Worm (Caenorhabditis elegans): ENCODE results near the gene T11F8.4.
"Not testable (repeated sequence)": the region's sequence is repeated elsewhere in the genome, so short reads cannot be mapped to it uniquely, and the experiment has no call there.

T11F8.4 gene

DNA sequence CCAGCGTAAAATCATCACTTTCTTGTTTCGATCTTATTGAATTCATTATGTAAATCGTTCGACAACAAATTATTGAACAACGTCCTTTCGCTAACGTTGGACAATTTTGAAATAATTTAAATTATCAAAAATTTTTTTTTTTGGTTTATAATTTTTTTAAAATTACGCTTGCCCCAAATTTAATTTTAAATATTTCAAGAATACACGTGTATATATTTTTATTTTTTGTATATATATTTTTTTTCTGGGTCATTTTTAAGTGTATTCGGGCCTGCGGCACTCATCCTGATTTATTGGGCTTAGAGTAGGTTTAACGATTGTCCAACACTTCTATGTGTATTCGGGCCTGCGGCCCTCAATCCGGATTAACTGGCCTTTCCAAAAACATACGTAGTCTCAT is 12.0 kb downstream of the T11F8.4 start, which contains the start of gene Y52D5A.2:
Gene Y52D5A.2 (minus strand): TSS at position 101 of the 400 bp plus-strand sequence.
- TF ChIP-seq unc-62 (GFP tag; optimal IDR thresholded peaks at IDR 0.05), result not testable (repeated sequence)

DNA sequence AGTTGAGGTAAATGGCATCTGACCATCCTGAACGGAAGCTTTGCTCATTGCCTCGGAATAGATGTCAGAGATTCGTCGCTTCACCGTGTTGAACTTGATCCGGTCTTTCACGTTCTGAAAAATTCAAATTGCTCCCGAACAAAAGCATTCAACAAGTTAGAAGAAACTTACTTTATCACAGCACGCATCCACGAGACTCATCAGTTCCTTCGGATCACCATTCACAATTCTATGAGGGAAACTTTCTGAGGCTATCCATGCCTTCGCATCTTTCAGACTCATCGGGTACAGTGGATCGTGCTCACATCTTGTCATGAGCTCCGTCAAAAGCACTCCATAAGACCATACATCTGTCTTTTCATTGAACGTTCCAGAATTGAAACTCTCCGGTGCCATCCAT is 13.5 kb downstream of the T11F8.4 start:
- no peak for TF ChIP-seq unc-62 (GFP tag; optimal IDR thresholded peaks at IDR 0.05)

DNA sequence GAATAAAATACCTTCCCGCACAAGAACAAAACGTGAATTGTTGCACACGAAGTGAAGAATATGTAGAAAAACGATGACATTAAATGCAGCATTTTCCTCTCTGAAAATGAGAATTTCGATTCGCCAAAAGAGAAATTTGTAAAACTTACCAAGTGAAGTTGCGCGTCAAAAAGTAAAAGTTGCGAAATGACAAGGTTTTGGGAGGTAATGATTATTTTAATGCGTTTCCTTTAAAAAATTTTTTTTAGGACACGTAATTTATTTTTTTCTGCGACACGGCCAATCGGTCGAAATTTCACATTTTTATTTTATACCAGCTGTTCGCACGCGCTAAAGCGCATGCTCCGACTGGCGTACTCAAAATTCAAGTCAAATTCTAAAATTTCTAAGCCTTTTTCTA is 20.4 kb downstream of the T11F8.4 start, which contains the start of gene Y4C6A.3:
Gene Y4C6A.3 (minus strand): TSS at position 101 of the 400 bp plus-strand sequence.
- TF ChIP-seq unc-62 (GFP tag; optimal IDR thresholded peaks at IDR 0.05), result not testable (repeated sequence)

DNA sequence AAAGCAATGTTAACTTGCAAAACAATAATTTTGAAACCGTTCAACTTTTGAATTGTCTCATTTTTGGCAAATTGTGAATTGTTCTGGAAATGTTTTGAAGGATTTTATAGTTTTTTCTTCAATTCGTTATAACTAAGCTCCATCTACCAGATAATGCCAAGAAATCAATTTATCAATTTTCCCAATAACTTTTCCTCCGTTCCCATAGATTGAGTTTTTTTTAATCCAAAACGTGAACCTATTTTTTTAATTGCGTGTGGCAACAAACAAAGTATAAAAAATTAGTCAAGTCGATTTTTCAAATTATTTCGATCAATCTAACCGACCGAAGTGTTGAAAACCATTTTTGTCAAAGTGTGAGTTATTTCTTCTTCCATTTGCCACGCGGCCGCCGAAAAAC is 23.7 kb downstream of the T11F8.4 start, which contains the start of gene Y4C6A.4:
Gene Y4C6A.4 (plus strand): TSS at position 301 of the 400 bp plus-strand sequence.
- TF ChIP-seq unc-62 (GFP tag; optimal IDR thresholded peaks at IDR 0.05), result no peak

DNA sequence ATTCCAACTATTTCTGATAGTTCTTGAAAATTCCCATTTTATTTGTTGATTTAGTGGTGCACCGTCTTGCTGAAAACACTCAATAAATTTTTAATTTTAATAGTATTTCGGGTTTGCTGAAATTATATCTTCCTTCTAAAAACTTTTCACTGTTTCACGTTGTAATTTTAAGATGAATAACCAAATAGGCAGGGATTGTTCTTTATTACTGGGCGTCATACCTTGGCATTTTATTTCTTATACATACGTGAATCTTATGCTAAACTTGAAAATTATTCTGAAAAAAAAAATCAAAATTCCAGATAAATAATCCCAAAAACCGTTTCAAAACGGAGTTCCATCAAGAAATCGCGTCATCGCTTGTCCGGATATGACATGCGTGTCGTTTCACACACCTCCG is 37.7 kb downstream of the T11F8.4 start, which contains the start of gene mgl-3:
Gene mgl-3 (plus strand): TSS at position 301 of the 400 bp plus-strand sequence.
- TF ChIP-seq unc-62 (GFP tag; optimal IDR thresholded peaks at IDR 0.05), result no peak

Measured in whole organism, dauer.